Fruit fly (Drosophila melanogaster) whole organism, pupa: ENCODE data around the gene c12.2.
A peak's percentile ranks its signal among the peaks of the same experiment; 100 is the strongest.

Experiments
- CG10348 ChIP-seq: fragments of 200-800 bp; sonication (Bioruptor generic); IDR thresholded peaks from 2 replicates; pipeline ENCODE4 v1.3.6; 2022; ENCODE audit warnings: missing biosample characterization, missing genetic modification characterization
- CG12605 ChIP-seq: fragments of 200-800 bp; sonication (Bioruptor generic); IDR thresholded peaks from 2 replicates; pipeline ENCODE4 v1.3.6; 2022; ENCODE audit warnings: missing biosample characterization, missing genetic modification characterization
- CG13204 ChIP-seq: fragments of 200-800 bp; sonication (Bioruptor generic); optimal IDR thresholded peaks from 2 replicates; lab custom pipeline; 2018; ENCODE audit warnings: missing biosample characterization, mild to moderate bottlenecking, missing genetic modification characterization, moderate library complexity
- CG14655 ChIP-seq: fragments of 200-800 bp; sonication (Bioruptor generic); optimal IDR thresholded peaks from 3 replicates; lab custom pipeline; 2017; ENCODE audit warnings: mild to moderate bottlenecking, missing biosample characterization, missing genetic modification reagents, missing genetic modification characterization
- CG15710 ChIP-seq: fragments of 200-800 bp; sonication (Bioruptor generic); optimal IDR thresholded peaks from 2 replicates; lab custom pipeline; 2018; ENCODE audit warnings: missing biosample characterization, mild to moderate bottlenecking, missing genetic modification characterization, moderate library complexity
- CG17806 ChIP-seq: fragments of 200-800 bp; sonication (Bioruptor generic); optimal IDR thresholded peaks from 2 replicates; lab custom pipeline; 2018; ENCODE audit warnings: missing biosample characterization, mild to moderate bottlenecking, missing genetic modification characterization, moderate library complexity
- CG32121 ChIP-seq: fragments of 200-800 bp; sonication (Bioruptor generic); IDR thresholded peaks from 2 replicates; pipeline ENCODE4 v1.3.6; 2022; ENCODE audit warnings: missing biosample characterization, missing genetic modification characterization
- CG34367 ChIP-seq: fragments of 200-800 bp; sonication (Bioruptor generic); optimal IDR thresholded peaks from 2 replicates; lab custom pipeline; 2018; ENCODE audit warnings: missing biosample characterization, mild to moderate bottlenecking, missing genetic modification characterization
- CG4496 ChIP-seq: fragments of 200-800 bp; sonication (Bioruptor generic); IDR thresholded peaks from 3 replicates; pipeline ENCODE4 v1.3.6; 2022; ENCODE audit warnings: missing biosample characterization, missing genetic modification characterization
- CG8159 ChIP-seq: fragments of 200-800 bp; sonication (Bioruptor generic); optimal IDR thresholded peaks from 3 replicates; lab custom pipeline; 2018; ENCODE audit warnings: missing biosample characterization, mild to moderate bottlenecking, missing genetic modification characterization, moderate library complexity
- CG8301 ChIP-seq: fragments of 200-800 bp; sonication (Bioruptor generic); optimal IDR thresholded peaks from 2 replicates; lab custom pipeline; 2018; ENCODE audit warnings: missing biosample characterization, mild to moderate bottlenecking, missing genetic modification characterization
- CG9948 ChIP-seq: fragments of 200-800 bp; sonication (Bioruptor generic); optimal IDR thresholded peaks from 2 replicates; lab custom pipeline; 2018; ENCODE audit warnings: missing biosample characterization, mild to moderate bottlenecking, missing genetic modification characterization, moderate library complexity
- D1 ChIP-seq: fragments of 200-800 bp; sonication (Bioruptor generic); optimal IDR thresholded peaks from 2 replicates; lab custom pipeline; 2018; ENCODE audit warnings: missing biosample characterization, mild to moderate bottlenecking, missing genetic modification characterization, moderate library complexity
- EcR ChIP-seq: fragments of 200-800 bp; sonication (Bioruptor generic); optimal IDR thresholded peaks from 3 replicates; lab custom pipeline; 2019; ENCODE audit warnings: missing biosample characterization, missing genetic modification characterization, mild to moderate bottlenecking, moderate library complexity, missing genetic modification reagents
- Ets98B ChIP-seq: fragments of 200-800 bp; sonication (Bioruptor generic); IDR thresholded peaks from 2 replicates; pipeline ENCODE4 v1.3.6; 2022; ENCODE audit warnings: missing biosample characterization, missing genetic modification characterization
- Pif1A ChIP-seq: fragments of 200-800 bp; sonication (Bioruptor generic); optimal IDR thresholded peaks from 3 replicates; lab custom pipeline; 2016; ENCODE audit warnings: missing biosample characterization, missing genetic modification characterization
- Pif1B ChIP-seq: fragments of 200-800 bp; sonication (Bioruptor generic); optimal IDR thresholded peaks from 3 replicates; lab custom pipeline; 2016; ENCODE audit warnings: missing biosample characterization, missing genetic modification characterization
- Snoo ChIP-seq: fragments of 200-800 bp; sonication (Bioruptor generic); optimal IDR thresholded peaks from 3 replicates; lab custom pipeline; 2017; ENCODE audit warnings: missing biosample characterization, mild to moderate bottlenecking, missing genetic modification characterization, inconsistent platforms
- fd96Ca ChIP-seq: fragments of 200-800 bp; sonication (Bioruptor generic); IDR thresholded peaks from 3 replicates; pipeline ENCODE4 v1.3.6; 2022; ENCODE audit warnings: missing biosample characterization, missing genetic modification characterization
- gl ChIP-seq: fragments of 200-800 bp; sonication (Bioruptor generic); optimal IDR thresholded peaks from 2 replicates; lab custom pipeline; 2018; ENCODE audit warnings: missing biosample characterization, mild to moderate bottlenecking, missing genetic modification characterization
- rn ChIP-seq: fragments of 200-800 bp; sonication (Bioruptor generic); IDR thresholded peaks from 2 replicates; pipeline ENCODE4 v1.3.6; 2022; ENCODE audit warnings: missing biosample characterization, missing genetic modification characterization

The c12.2 gene

DNA sequence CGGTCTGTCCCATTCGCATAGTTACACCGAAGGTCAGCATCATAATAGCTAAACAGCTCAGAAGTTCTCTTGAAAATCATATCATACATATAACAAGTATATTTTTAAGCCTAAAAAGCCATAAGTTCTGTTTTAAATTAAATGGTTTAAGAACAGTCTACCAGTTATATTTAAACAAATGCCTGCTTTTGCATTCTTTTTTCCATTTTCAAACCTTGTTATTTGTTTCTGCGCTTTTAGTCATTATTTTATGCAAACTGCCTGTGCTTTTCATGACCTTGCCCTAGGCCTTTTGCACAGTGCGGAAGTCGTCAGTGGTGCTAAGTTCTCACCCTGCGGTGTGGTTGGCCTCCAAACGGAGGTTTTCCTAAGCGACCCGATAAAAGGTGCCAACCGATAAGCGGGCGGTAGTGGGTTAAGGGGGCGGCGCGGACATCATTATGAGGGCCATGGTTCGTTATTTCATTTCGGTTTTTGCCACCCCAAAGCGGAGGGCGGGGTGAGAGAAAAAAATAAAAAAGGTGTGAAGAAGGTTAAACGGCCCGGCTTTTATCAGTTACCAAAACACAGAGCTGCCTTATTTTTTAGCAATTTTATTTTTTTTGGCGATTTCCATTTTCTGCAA is 25.4 kb downstream of the c12.2 start:
- TF ChIP-seq CG15710 (peak; percentile 70), Pif1B (peak; percentile 36), D1 (tag; lab: Kevin White, UChicago) (no peak), CG17806 (peak; percentile 38), Snoo (tag; lab: Kevin White, UChicago) (peak; percentile 68), rn (no peak), CG9948 (tag; lab: Kevin White, UChicago) (peak; percentile 54), gl (tag; lab: Kevin White, UChicago) (no peak), CG12605 (GFP tag; lab: Robert Waterston, UW) (no peak), fd96Ca (GFP tag; lab: Robert Waterston, UW) (no peak), CG4496 (GFP tag; lab: Robert Waterston, UW) (no peak), Ets98B (no peak), CG8301 (peak; percentile 71), CG10348 (no peak), CG8159 (peak; percentile 80), Pif1A (GFP tag; lab: Kevin White, UChicago) (peak; percentile 47), CG32121 (GFP tag; lab: Robert Waterston, UW) (no peak; the same call in 1 of the 2 replicates), CG34367 (tag; lab: Kevin White, UChicago) (peak; percentile 22), CG14655 (GFP tag; lab: Kevin White, UChicago) (peak; percentile 74), CG13204 (GFP tag; lab: Kevin White, UChicago) (no peak), EcR (GFP tag; lab: Kevin White, UChicago) (no peak)

DNA sequence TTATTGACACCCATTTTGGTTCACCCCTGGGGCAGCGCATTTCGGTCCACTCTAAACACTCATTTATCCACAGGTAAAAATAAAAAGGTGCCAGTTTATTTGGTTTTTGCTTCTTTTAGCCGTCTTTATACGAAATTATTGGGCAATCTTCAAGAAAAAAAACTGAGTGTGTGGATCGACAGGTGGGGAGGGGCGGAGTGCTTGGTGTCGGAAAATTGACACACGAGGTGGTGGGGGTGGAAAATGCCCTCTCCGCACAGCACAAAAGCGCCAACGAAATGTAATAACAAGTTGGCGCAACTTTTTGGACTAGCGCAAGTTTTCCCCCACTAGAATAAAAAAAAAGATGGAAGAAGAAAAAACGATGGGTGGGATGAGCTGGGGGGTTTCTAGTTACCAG is 26.4 kb downstream of the c12.2 start:
- TF ChIP-seq CG32121 (GFP tag; lab: Robert Waterston, UW): no peak
- peak; percentile 48 for TF ChIP-seq CG8159

DNA sequence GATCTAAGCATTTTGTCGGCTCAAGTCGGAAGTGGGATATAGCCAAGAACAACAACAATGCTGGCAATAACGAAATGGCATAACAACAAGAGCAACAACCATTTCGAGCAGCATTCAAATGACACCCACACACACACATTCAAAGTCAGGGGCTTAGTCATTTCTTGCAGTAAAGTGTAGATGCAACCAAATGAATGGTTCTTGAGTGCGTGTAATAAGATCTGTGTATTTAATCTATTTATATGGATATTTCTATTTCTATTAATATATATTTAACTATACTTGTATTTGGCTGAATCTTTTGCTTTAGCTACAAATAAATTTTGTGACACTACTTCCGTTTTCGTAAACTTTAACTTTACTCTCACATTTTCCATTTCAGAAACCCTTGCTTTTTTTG is 28.6 kb downstream of the c12.2 start:
- no peak for TF ChIP-seq CG8159
- peak; percentile 11 for TF ChIP-seq CG8301
- peak; percentile 52 for TF ChIP-seq CG14655 (GFP tag; lab: Kevin White, UChicago)

DNA sequence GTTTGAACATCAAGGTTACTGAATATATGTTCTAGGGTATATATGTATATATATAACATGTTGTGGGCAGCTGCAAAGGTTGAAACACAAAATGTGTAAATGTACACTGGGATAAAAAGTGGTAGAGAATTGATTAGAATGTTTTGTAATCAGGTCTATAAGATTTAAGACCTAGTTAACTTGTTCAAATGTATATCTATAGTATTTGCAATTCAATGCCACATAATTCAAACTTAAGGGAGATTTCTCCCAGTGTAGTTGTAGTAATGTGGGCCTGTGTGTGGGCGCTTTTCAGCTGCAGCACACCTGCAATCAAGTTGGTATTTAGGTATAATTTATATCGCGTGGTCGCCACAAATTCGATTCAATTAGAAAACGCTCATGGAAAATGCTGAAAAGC is 30.1 kb downstream of the c12.2 start:
- peak; percentile 53 for TF ChIP-seq Ets98B
- TF ChIP-seq fd96Ca (GFP tag; lab: Robert Waterston, UW): no peak
- no peak for TF ChIP-seq CG10348
- TF ChIP-seq CG12605 (GFP tag; lab: Robert Waterston, UW): no peak
- TF ChIP-seq CG14655 (GFP tag; lab: Kevin White, UChicago): peak; percentile 38
- TF ChIP-seq Pif1A (GFP tag; lab: Kevin White, UChicago): no peak
- peak; percentile 40 for TF ChIP-seq CG8301
- peak; percentile 20 for TF ChIP-seq CG17806
- no peak for TF ChIP-seq gl (tag; lab: Kevin White, UChicago)
- peak; percentile 48 for TF ChIP-seq CG32121 (GFP tag; lab: Robert Waterston, UW)
- peak; percentile 69; the same call in 2 of the 3 replicates for TF ChIP-seq CG4496 (GFP tag; lab: Robert Waterston, UW)
- TF ChIP-seq Pif1B: no peak
- TF ChIP-seq EcR (GFP tag; lab: Kevin White, UChicago): no peak
- no peak for TF ChIP-seq D1 (tag; lab: Kevin White, UChicago)
- TF ChIP-seq CG8159: no peak
- TF ChIP-seq, all 21 proteins: peak for 6

DNA sequence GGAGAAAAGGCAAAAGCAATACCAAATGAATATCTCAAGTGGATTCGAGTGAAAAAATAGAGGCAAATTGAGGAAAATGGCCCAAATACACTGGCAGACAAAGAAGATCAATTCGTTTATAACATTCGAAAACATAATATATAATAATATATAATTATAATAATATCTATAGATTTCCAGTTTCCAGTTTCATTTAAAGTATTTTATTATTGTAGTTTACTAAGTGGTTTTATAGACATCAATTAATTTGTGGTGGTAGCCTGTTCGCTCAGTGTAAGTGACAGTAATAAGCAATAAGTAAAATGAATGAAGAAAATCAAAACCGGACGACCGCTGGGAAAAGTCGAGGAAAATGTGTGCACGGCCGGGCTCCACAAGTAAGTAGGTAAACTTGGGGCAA is 31.1 kb downstream of the c12.2 start:
- peak; percentile 2 for TF ChIP-seq CG14655 (GFP tag; lab: Kevin White, UChicago)
- no peak for TF ChIP-seq Pif1B
- peak; percentile 29; the same call in 1 of the 2 replicates for TF ChIP-seq CG32121 (GFP tag; lab: Robert Waterston, UW)
- TF ChIP-seq CG4496 (GFP tag; lab: Robert Waterston, UW): 0 out of 3 replicates have a peak, but pooled peaks have one; percentile 29
- TF ChIP-seq, all 21 proteins: peak for 3

dm6 chrX:9352112-9353096 is 33.2 kb downstream of the c12.2 start:
- TF ChIP-seq CG4496 (GFP tag; lab: Robert Waterston, UW) (peak; percentile 72), Pif1A (GFP tag; lab: Kevin White, UChicago) (peak; percentile 42), CG14655 (GFP tag; lab: Kevin White, UChicago) (peak; percentile 54), Pif1B (no peak), CG34367 (tag; lab: Kevin White, UChicago) (peak; percentile 16), CG13204 (GFP tag; lab: Kevin White, UChicago) (no peak), CG12605 (GFP tag; lab: Robert Waterston, UW) (peak; percentile 44; the same call in 1 of the 2 replicates), D1 (tag; lab: Kevin White, UChicago) (no peak), CG8301 (peak; percentile 43), CG10348 (0 out of 2 replicates have a peak, but pooled peaks have one; percentile 21), CG15710 (peak; percentile 27), rn (peak; percentile 43), CG8159 (peak; percentile 47), gl (tag; lab: Kevin White, UChicago) (no peak), fd96Ca (GFP tag; lab: Robert Waterston, UW) (0 out of 3 replicates have a peak, but pooled peaks have one; percentile 13), Ets98B (peak; percentile 64), Snoo (tag; lab: Kevin White, UChicago) (peak; percentile 60), CG9948 (tag; lab: Kevin White, UChicago) (peak; percentile 38), CG17806 (peak; percentile 40), CG32121 (GFP tag; lab: Robert Waterston, UW) (peak; percentile 58), EcR (GFP tag; lab: Kevin White, UChicago) (no peak)
